Fruit fly (Drosophila melanogaster): ENCODE measurements around the gene mkg-p.

Gene mkg-p

DNA sequence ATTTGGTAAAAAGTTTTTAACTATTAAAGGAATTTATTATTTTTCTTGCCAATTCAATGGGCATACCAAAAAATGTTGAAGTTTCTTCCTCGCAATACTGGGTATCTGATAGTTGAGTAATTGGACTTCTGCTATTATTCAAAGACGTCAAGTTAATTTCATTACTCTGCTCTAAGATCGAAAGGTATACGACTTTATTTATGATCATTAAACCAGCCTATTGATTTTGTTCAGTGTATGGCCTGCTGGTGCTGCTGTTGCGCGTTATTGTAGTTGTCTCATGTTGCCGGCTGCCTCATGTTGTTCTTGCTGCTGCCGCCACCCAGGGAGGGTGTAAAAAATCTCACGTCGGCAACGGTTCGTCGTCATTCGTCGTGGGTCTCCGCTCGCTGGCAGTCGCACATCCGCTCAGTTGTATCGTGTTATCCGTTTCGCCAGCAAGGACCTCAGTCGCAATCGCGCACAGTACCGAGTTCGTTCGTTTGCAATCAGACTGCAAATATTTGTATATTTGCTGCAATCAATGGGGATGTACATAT lies 9.4 kb downstream of the mkg-p start, which contains the start of gene CG7120 (continued):
- TF ChIP-seq CTCF (GFP tag; optimal IDR thresholded peaks at IDR 0.05) (peak; percentile 4), gfzf (GFP tag; optimal IDR thresholded peaks at IDR 0.05) (no peak), ash1 (GFP tag; optimal IDR thresholded peaks at IDR 0.05) (no peak), klu (GFP tag; IDR thresholded peaks at IDR 0.05) (no peak), hb (GFP tag; IDR thresholded peaks at IDR 0.05; ENCODE audit: partially characterized antibody) (no peak), CG15011 (GFP tag; optimal IDR thresholded peaks at IDR 0.05) (peak; percentile 23), CG14710 (tag; optimal IDR thresholded peaks at IDR 0.05) (peak; percentile 48), NK7.1 (GFP tag; optimal IDR thresholded peaks at IDR 0.05) (peak; percentile 31), az2 (GFP tag; optimal IDR thresholded peaks at IDR 0.05) (peak; percentile 65), nau (GFP tag; optimal IDR thresholded peaks at IDR 0.05) (no peak), CG5953 (GFP tag; IDR thresholded peaks at IDR 0.05) (no peak), CG7987 (GFP tag; optimal IDR thresholded peaks at IDR 0.05) (no peak), sc (optimal IDR thresholded peaks at IDR 0.05) (no peak), sc (GFP tag; optimal IDR thresholded peaks at IDR 0.05) (peak; percentile 39), mam (GFP tag; optimal IDR thresholded peaks at IDR 0.05) (peak; percentile 40), Atf6 (GFP tag; IDR thresholded peaks at IDR 0.05) (no peak), croc (GFP tag; conservative IDR thresholded peaks at IDR 0.05) (peak; percentile 29; the same call in 1 of the 3 replicates), CG18764 (GFP tag; optimal IDR thresholded peaks at IDR 0.05) (peak; percentile 24), CG31224 (GFP tag; IDR thresholded peaks at IDR 0.05) (no peak), CG6683 (GFP tag; optimal IDR thresholded peaks at IDR 0.05) (no peak), dpn (GFP tag; optimal IDR thresholded peaks at IDR 0.05) (peak; percentile 27 to 47), Dfd (GFP tag; optimal IDR thresholded peaks at IDR 0.05) (no peak), NFAT (GFP tag; IDR thresholded peaks at IDR 0.05) (no peak), Dp (GFP tag; optimal IDR thresholded peaks at IDR 0.05) (no peak), ab (GFP tag; optimal IDR thresholded peaks at IDR 0.05) (no peak), CG14050 (GFP tag; IDR thresholded peaks at IDR 0.05) (no peak), Sin3A (optimal IDR thresholded peaks at IDR 0.05) (no peak), CG9932 (GFP tag; IDR thresholded peaks at IDR 0.05) (no peak; the same call in 1 of the 2 replicates), disco-r (GFP tag; optimal IDR thresholded peaks at IDR 0.05) (no peak), CG4820 (GFP tag; optimal IDR thresholded peaks at IDR 0.05) (peak; percentile 61), Mrtf (GFP tag; IDR thresholded peaks at IDR 0.05) (no peak), CG10462 (GFP tag; optimal IDR thresholded peaks at IDR 0.05) (no peak), Sox100B (GFP tag; optimal IDR thresholded peaks at IDR 0.05) (peak; percentile 55), sd (tag; optimal IDR thresholded peaks at IDR 0.05) (no peak), bigmax (GFP tag; optimal IDR thresholded peaks at IDR 0.05) (no peak), knrl (GFP tag; IDR thresholded peaks at IDR 0.05; ENCODE audit: partially characterized antibody) (no peak), ranshi (GFP tag; IDR thresholded peaks at IDR 0.05) (no peak), fd96Cb (tag; optimal IDR thresholded peaks at IDR 0.05) (peak; percentile 62), Atf3 (GFP tag; optimal IDR thresholded peaks at IDR 0.05) (no peak), CG2202 (tag; optimal IDR thresholded peaks at IDR 0.05) (peak; percentile 41), H15 (GFP tag; IDR thresholded peaks at IDR 0.05) (no peak), CG8924 (tag; optimal IDR thresholded peaks at IDR 0.05) (peak; percentile 33), Doc2 (GFP tag; IDR thresholded peaks at IDR 0.05) (no peak), CG6689 (GFP tag; IDR thresholded peaks at IDR 0.05) (0 out of 2 replicates have a peak, but pooled peaks have one; percentile 33), CG13624 (GFP tag; optimal IDR thresholded peaks at IDR 0.05) (no peak), CG1832 (GFP tag; optimal IDR thresholded peaks at IDR 0.05) (no peak), rib (GFP tag; IDR thresholded peaks at IDR 0.05) (no peak), schlank (tag; optimal IDR thresholded peaks at IDR 0.05) (no peak), repo (GFP tag; optimal IDR thresholded peaks at IDR 0.05) (peak; percentile 6), Jarid2 (GFP tag; optimal IDR thresholded peaks at IDR 0.05) (peak; percentile 49), Stat92E (GFP tag; optimal IDR thresholded peaks at IDR 0.05) (no peak), CG11398 (GFP tag; optimal IDR thresholded peaks at IDR 0.05) (no peak)

All from whole organism, embryonic.